Worm (Caenorhabditis elegans) whole organism, L4/young adult: ENCODE data around the gene tbx-41.

Source experiments
- W03F9.2 ChIP-seq: fragments of 150-350 bp; optimal IDR thresholded peaks from 2 replicates; lab custom pipeline; 2014; ENCODE audit warnings: missing biosample characterization, missing genetic modification characterization
- dao-5 ChIP-seq: sonication (generic microtip); optimal IDR thresholded peaks from 2 replicates; lab custom pipeline; 2016; ENCODE audit warnings: missing genotype, missing genetic modification characterization, moderate library complexity, missing compliant biosample characterization
- him-1 ChIP-seq: sonication (generic microtip); optimal IDR thresholded peaks from 2 replicates; lab custom pipeline; 2016; ENCODE audit warnings: missing genotype, missing genetic modification reagents, missing genetic modification characterization, missing compliant biosample characterization

Gene tbx-41

ce11 chrX:1856160-1856559, 8.9 kb upstream of the tbx-41 start, which contains the start of gene ceh-39:
Gene ceh-39, minus strand, starts transcription at chrX:1856172.
- no peak for TF ChIP-seq W03F9.2 (tag; lab: Kevin White, UChicago)
- TF ChIP-seq him-1, result no peak
- TF ChIP-seq dao-5 (tag; lab: Kevin White, UChicago), result no peak

DNA sequence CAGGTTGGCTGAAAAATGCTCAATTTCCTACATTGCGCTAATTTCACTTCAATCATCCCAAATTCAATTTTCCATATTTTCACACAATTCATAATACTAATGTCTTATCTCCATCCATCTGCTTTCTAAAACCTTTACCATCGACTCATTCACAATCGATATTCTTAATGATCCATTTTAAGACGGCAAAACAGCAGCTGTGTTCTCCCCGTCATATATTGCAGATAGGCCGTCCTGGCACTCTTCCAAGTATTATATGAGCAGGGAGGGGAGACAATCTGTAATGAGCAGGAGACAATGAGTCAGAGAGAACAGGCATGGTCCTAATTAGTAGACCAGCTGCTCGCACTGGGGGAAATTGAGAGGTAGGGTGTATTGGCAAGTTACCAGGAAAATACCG, 7.3 kb upstream of the tbx-41 start:
- TF ChIP-seq dao-5 (tag; lab: Kevin White, UChicago) (no peak), W03F9.2 (tag; lab: Kevin White, UChicago) (no peak), him-1 (no peak)

- TF ChIP-seq W03F9.2 (tag; lab: Kevin White, UChicago) (no peak), dao-5 (tag; lab: Kevin White, UChicago) (peak; percentile 8)
Measured at ce11 chrX:1858616-1859015, 6.4 kb upstream of the tbx-41 start.

DNA sequence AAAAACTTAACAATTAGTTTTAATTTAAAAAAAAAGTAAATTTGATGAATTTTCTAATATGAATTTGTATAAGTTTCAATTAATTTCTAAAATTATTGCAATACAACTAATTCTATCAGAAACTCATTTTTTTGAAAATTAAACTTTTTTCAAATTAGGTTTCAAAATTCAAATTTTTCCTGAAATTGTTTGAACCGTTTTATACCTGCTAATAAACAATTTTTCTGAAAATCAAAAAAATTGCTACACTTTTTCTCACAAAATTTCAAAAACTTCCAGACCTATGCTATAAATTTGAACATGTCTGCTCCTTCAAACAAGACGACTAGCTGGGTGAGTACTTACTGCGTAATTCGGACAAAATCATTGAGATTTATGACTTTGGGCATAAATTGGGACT, 4.6 kb upstream of the tbx-41 start, which contains the start of gene T26C11.8:
Gene T26C11.8 (plus strand): TSS at position 301 of the 400 bp plus-strand sequence.
- TF ChIP-seq W03F9.2 (tag; lab: Kevin White, UChicago) (no peak), him-1 (no peak), dao-5 (tag; lab: Kevin White, UChicago) (no peak)

DNA sequence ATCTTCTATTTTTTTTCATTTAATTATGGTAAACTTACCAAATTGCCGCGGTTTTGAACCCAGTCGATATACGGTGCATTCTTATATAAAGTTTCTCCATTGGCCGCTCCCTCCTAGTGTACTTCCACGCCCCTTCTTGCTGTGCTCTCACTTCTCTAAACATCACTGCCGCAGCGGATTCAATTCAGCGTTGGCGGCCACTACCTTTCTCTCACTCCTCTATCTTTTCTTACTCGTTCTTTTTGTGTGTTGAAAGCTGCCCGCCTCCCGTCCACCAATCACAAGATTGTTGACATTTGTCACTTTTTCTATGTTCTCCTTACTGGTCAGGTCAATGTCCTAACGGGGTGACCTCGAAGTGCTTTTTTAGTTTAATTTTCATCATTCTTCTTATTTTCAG, 5.9 kb downstream of the tbx-41 start:
- TF ChIP-seq dao-5 (tag; lab: Kevin White, UChicago), result no peak
- TF ChIP-seq W03F9.2 (tag; lab: Kevin White, UChicago), result no peak
- no peak for TF ChIP-seq him-1

ce11 chrX:1880665-1881064, 15.6 kb downstream of the tbx-41 start:
- peak; percentile 8 for TF ChIP-seq dao-5 (tag; lab: Kevin White, UChicago)
- TF ChIP-seq him-1, result peak; percentile 23
- TF ChIP-seq W03F9.2 (tag; lab: Kevin White, UChicago), result no peak

DNA sequence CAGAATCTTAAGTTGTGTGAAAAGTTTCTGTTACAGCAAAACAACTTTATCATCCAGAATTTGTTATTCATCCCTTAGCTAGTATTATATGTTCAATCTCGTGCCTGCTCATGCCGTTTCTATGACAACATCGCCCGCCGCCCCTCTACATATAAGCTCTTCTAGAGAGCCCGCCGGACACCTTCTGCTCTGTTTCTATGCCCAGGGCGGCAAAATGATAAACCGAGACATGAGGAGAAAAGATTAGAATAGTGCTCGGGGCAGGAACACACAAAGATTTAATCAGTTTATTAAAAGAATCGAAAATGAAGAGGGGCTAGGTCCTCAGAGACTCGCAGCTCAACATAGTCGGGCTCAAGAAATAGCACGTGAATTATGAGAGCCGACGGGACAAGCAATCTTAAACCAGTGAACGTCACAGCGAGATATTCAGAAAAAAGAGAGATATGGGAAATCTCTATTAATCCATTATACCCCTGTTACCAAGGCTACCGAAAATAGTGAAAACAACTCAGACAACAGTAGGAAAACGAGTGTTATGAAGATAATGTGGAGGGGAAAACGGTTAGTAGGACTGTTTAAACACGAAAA, 23.5 kb downstream of the tbx-41 start:
- TF ChIP-seq him-1 (peak; percentile 54), W03F9.2 (tag; lab: Kevin White, UChicago) (no peak)

DNA sequence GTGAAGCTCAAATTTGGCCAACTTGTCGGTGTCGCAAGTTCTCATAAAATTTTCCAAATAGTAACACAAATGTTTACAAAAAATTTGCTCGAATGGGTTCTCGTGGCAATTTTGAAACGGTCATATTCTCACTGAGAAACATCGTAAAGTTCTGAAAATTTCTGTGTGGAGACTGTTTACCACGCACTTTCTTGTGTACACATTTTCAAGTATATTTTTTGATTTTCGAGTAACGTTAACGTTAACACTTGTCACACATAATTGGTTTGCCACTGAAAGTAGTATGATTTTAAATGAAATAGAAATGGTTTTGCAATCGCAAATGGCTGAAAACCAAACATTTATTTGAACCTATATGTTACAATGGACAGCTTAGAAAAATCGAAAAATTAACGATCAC, 25.8 kb downstream of the tbx-41 start:
- TF ChIP-seq him-1, result no peak
- no peak for TF ChIP-seq dao-5 (tag; lab: Kevin White, UChicago)
- no peak for TF ChIP-seq W03F9.2 (tag; lab: Kevin White, UChicago)

ce11 chrX:1891887-1892286, 26.8 kb downstream of the tbx-41 start, which contains the start of gene B0294.3:
Gene B0294.3, plus strand, starts transcription at chrX:1892187.
- TF ChIP-seq him-1, result no peak
- TF ChIP-seq W03F9.2 (tag; lab: Kevin White, UChicago), result no peak
- no peak for TF ChIP-seq dao-5 (tag; lab: Kevin White, UChicago)

- no peak for TF ChIP-seq dao-5 (tag; lab: Kevin White, UChicago)
- TF ChIP-seq him-1, result no peak
- TF ChIP-seq W03F9.2 (tag; lab: Kevin White, UChicago), result no peak
Measured at ce11 chrX:1897243-1897642, 32.2 kb downstream of the tbx-41 start, which contains the start of gene B0294.1. Gene B0294.1, minus strand, starts transcription at chrX:1897343.

DNA sequence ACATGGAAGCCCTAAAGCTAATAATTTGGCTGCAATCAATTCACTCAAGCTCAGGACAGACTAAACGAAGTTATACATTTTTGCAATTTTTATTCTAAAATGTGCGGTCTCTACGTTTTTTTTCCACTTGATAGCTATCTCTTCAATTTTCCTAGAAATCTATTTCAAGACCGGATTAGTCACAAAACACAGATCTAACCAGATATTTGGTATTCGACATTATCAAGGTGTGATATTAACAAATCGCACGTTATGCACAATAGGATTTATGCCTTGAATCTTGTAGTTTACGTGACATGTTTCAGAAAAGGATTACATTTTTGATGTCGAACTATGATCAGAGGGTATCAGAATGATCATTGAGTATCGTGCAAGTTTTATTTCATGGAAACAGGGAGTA, 36.4 kb downstream of the tbx-41 start:
- TF ChIP-seq W03F9.2 (tag; lab: Kevin White, UChicago) (no peak), dao-5 (tag; lab: Kevin White, UChicago) (no peak), him-1 (no peak)

- no peak for TF ChIP-seq him-1
- no peak for TF ChIP-seq dao-5 (tag; lab: Kevin White, UChicago)
- no peak for TF ChIP-seq W03F9.2 (tag; lab: Kevin White, UChicago)
Measured at ce11 chrX:1907009-1907408, 42.0 kb downstream of the tbx-41 start.

ce11 chrX:1909353-1909752, 44.3 kb downstream of the tbx-41 start:
- TF ChIP-seq W03F9.2 (tag; lab: Kevin White, UChicago) (peak; percentile 15), dao-5 (tag; lab: Kevin White, UChicago) (no peak), him-1 (peak; percentile 69)

DNA sequence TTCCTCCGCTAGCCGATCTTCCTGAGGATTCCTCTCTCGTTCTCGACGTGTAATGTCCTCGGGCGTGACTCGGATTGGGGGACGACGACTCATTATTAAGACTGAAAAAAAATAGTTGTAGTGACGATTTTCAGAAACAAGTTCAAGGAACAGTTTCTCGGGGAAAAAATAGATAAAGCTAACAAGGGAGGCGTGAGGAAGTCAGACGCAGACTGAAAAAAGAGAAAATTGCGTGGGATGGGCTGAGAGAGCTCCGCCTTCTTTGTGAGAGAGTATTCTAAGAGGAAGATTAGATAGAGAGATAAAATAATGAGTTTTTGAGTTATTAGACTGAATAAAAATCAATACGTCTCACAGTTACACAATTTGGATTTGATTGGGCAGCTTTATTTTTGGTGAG, 48.2 kb downstream of the tbx-41 start, which contains the start of gene ZC53.1:
Gene ZC53.1 (minus strand): TSS at position 101 of the 400 bp plus-strand sequence.
- no peak for TF ChIP-seq W03F9.2 (tag; lab: Kevin White, UChicago)
- TF ChIP-seq him-1, result no peak
- no peak for TF ChIP-seq dao-5 (tag; lab: Kevin White, UChicago)

DNA sequence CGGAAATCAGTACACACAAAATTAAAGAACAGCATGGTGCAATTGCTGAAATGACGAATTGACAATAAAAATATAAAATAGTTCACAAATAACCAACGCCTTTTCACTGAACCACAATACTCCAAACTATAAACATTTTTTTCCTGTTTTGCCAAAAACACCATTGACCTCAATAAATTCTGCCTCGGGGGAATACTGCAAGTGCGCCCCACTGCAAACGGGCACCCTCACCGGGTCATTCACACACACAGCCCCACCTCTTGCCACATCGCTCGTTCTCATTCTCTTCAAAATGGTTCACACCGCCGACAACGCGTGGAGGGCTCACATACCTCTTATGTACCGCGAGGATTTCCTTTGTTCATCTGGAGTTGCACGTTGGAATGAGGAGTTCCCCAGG, 50.0 kb downstream of the tbx-41 start, which contains the start of gene rgs-9:
Gene rgs-9 (plus strand): TSS at position 237 of the 400 bp plus-strand sequence.
- TF ChIP-seq W03F9.2 (tag; lab: Kevin White, UChicago) (no peak), him-1 (no peak), dao-5 (tag; lab: Kevin White, UChicago) (no peak)
